Worm (Caenorhabditis elegans) whole organism, young adult: Measurements from ENCODE around the gene srx-114.

Source experiments
- B0019.2 ChIP-seq: fragments of 200-800 bp; sonication (Bioruptor generic); conservative IDR thresholded peaks from 2 replicates; pipeline ENCODE4 v1.3.6; 2022; ENCODE audit warnings: missing genetic modification reagents, missing genetic modification characterization, missing compliant biosample characterization
- B0336.3 ChIP-seq: fragments of 200-800 bp; sonication (Bioruptor generic); IDR thresholded peaks from 2 replicates; pipeline ENCODE4 v1.3.6; 2022; ENCODE audit warnings: missing genetic modification characterization, missing compliant biosample characterization
- C06A6.2 ChIP-seq: fragments of 200-800 bp; sonication (Bioruptor generic); conservative IDR thresholded peaks from 2 replicates; pipeline ENCODE4 v1.3.6; 2022; ENCODE audit warnings: missing genetic modification characterization, missing compliant biosample characterization
- D2030.7 ChIP-seq: fragments of 200-800 bp; sonication (Bioruptor generic); IDR thresholded peaks from 2 replicates; pipeline ENCODE4 v1.3.6; 2022; ENCODE audit warnings: missing genetic modification reagents, missing genetic modification characterization, missing compliant biosample characterization
- F55B11.4 ChIP-seq: sonication (generic microtip); optimal IDR thresholded peaks from 2 replicates; lab custom pipeline; 2016; ENCODE audit warnings: missing compliant biosample characterization, missing genetic modification characterization, borderline replicate concordance; ENCODE audit not compliant: insufficient read depth
- Y56A3A.18 ChIP-seq: fragments of 200-800 bp; sonication (Bioruptor generic); IDR thresholded peaks from 2 replicates; pipeline ENCODE4 v1.3.6; 2022; ENCODE audit warnings: missing genetic modification reagents, missing genetic modification characterization, missing compliant biosample characterization
- Y67H2A.10 ChIP-seq: fragments of 200-800 bp; sonication (Bioruptor generic); conservative IDR thresholded peaks from 2 replicates; pipeline ENCODE4 v1.3.6; 2022; ENCODE audit warnings: missing genetic modification reagents, missing genetic modification characterization, missing compliant biosample characterization
- ZK185.1 ChIP-seq: sonication (generic microtip); optimal IDR thresholded peaks from 2 replicates; lab custom pipeline; 2016; ENCODE audit warnings: mild to moderate bottlenecking, missing genetic modification characterization, missing compliant biosample characterization; ENCODE audit not compliant: poor library complexity, severe bottlenecking
- aptf-2 ChIP-seq: fragments of 200-800 bp; sonication (Bioruptor generic); conservative IDR thresholded peaks from 2 replicates; pipeline ENCODE4 v1.3.6; 2022; ENCODE audit warnings: missing genetic modification reagents, missing genetic modification characterization, missing compliant biosample characterization
- atf-7 ChIP-seq: sonication (generic microtip); optimal IDR thresholded peaks from 2 replicates; lab custom pipeline; 2017; ENCODE audit warnings: mild to moderate bottlenecking, missing genetic modification characterization, missing compliant biosample characterization
- athp-1 ChIP-seq: sonication (generic microtip); optimal IDR thresholded peaks from 2 replicates; lab custom pipeline; 2017; ENCODE audit warnings: mild to moderate bottlenecking, missing genetic modification characterization, missing compliant biosample characterization
- attf-3 ChIP-seq: fragments of 200-800 bp; sonication (Bioruptor generic); conservative IDR thresholded peaks from 2 replicates; pipeline ENCODE4 v1.3.6; 2022; ENCODE audit warnings: missing genetic modification reagents, missing genetic modification characterization, missing compliant biosample characterization
- attf-6 ChIP-seq: fragments of 200-800 bp; sonication (Bioruptor generic); IDR thresholded peaks from 2 replicates; pipeline ENCODE4 v1.3.6; 2022; ENCODE audit warnings: missing genetic modification reagents, missing genetic modification characterization, missing compliant biosample characterization
- bed-1 ChIP-seq: fragments of 200-800 bp; sonication (Bioruptor generic); IDR thresholded peaks from 2 replicates; pipeline ENCODE4 v1.3.6; 2022; ENCODE audit warnings: missing genetic modification reagents, missing genetic modification characterization, missing compliant biosample characterization
- ccch-3 ChIP-seq: fragments of 200-800 bp; sonication (Bioruptor generic); optimal IDR thresholded peaks from 2 replicates; lab custom pipeline; 2018; ENCODE audit warnings: mild to moderate bottlenecking, missing genetic modification characterization, missing compliant biosample characterization
- ceh-27 ChIP-seq: fragments of 200-800 bp; sonication (Bioruptor generic); optimal IDR thresholded peaks from 2 replicates; lab custom pipeline; 2018; ENCODE audit warnings: mild to moderate bottlenecking, missing genetic modification characterization, moderate library complexity, missing compliant biosample characterization
- ceh-40 ChIP-seq: fragments of 200-800 bp; sonication (Bioruptor generic); IDR thresholded peaks from 2 replicates; pipeline ENCODE4 v1.3.6; 2022; ENCODE audit warnings: missing genetic modification characterization, missing compliant biosample characterization
- ceh-79 ChIP-seq: sonication (generic microtip); optimal IDR thresholded peaks from 2 replicates; lab custom pipeline; 2017; ENCODE audit warnings: mild to moderate bottlenecking, missing genetic modification characterization, missing compliant biosample characterization
- chd-7 ChIP-seq: sonication (generic microtip); optimal IDR thresholded peaks from 2 replicates; lab custom pipeline; 2016; ENCODE audit warnings: mild to moderate bottlenecking, missing genetic modification characterization, moderate library complexity, missing compliant biosample characterization
- die-1 ChIP-seq: sonication (generic microtip); optimal IDR thresholded peaks from 2 replicates; lab custom pipeline; 2016; ENCODE audit warnings: missing genotype, mild to moderate bottlenecking, missing genetic modification characterization, missing compliant biosample characterization
- efl-1 ChIP-seq: fragments of 150-350 bp; optimal IDR thresholded peaks from 2 replicates; lab custom pipeline; 2014; ENCODE audit warnings: missing biosample characterization, missing genetic modification reagents, missing genetic modification characterization
- egl-44 ChIP-seq: fragments of 200-800 bp; sonication (Bioruptor generic); IDR thresholded peaks from 2 replicates; pipeline ENCODE4 v1.3.6; 2022; ENCODE audit warnings: missing genetic modification reagents, missing genetic modification characterization, missing compliant biosample characterization
- ets-4 ChIP-seq: fragments of 200-800 bp; sonication (Bioruptor generic); optimal IDR thresholded peaks from 2 replicates; lab custom pipeline; 2018; ENCODE audit warnings: mild to moderate bottlenecking, missing genetic modification characterization, missing compliant biosample characterization
- fkh-3 ChIP-seq: sonication (generic microtip); optimal IDR thresholded peaks from 2 replicates; lab custom pipeline; 2016; ENCODE audit warnings: mild to moderate bottlenecking, missing genetic modification characterization, missing compliant biosample characterization
- hmg-20 ChIP-seq: fragments of 200-800 bp; sonication (Bioruptor generic); IDR thresholded peaks from 2 replicates; pipeline ENCODE4 v1.3.6; 2022; ENCODE audit warnings: missing genetic modification reagents, missing genetic modification characterization, missing compliant biosample characterization
- hrde-1 ChIP-seq: sonication (generic microtip); optimal IDR thresholded peaks from 2 replicates; lab custom pipeline; 2016; ENCODE audit warnings: missing genetic modification characterization, mild to moderate bottlenecking, missing compliant biosample characterization, moderate library complexity, missing genotype, missing genetic modification reagents, borderline replicate concordance
- hsf-1 ChIP-seq: fragments of 200-800 bp; sonication (Bioruptor generic); IDR thresholded peaks from 2 replicates; pipeline ENCODE4 v1.3.6; 2022; ENCODE audit warnings: missing genetic modification reagents, missing genetic modification characterization, missing compliant biosample characterization
- let-607 ChIP-seq, 2 experiments: fragments of 200-800 bp in 1 of 2; sonication (Bioruptor generic) in 1 of 2; sonication (generic microtip) in 1 of 2; optimal IDR thresholded peaks; 2 replicates each; lab custom pipeline; 2016 to 2018; ENCODE audit warnings: mild to moderate bottlenecking in 2 of 2, missing compliant biosample characterization in 2 of 2, missing genetic modification characterization in 2 of 2, moderate library complexity in 2 of 2, missing genotype in 1 of 2
- lin-40 ChIP-seq: sonication (generic microtip); optimal IDR thresholded peaks from 2 replicates; lab custom pipeline; 2016; ENCODE audit warnings: missing genetic modification characterization, mild to moderate bottlenecking, missing compliant biosample characterization, missing genotype, missing genetic modification reagents
- lsy-27 ChIP-seq: sonication (generic microtip); optimal IDR thresholded peaks from 2 replicates; lab custom pipeline; 2017; ENCODE audit warnings: missing genetic modification characterization, mild to moderate bottlenecking, missing compliant biosample characterization, antibody characterized with exemption, missing genotype, borderline replicate concordance; ENCODE audit not compliant: insufficient read depth
- madf-6 ChIP-seq: fragments of 200-800 bp; sonication (Bioruptor generic); IDR thresholded peaks from 2 replicates; pipeline ENCODE4 v1.3.6; 2022; ENCODE audit warnings: missing genetic modification reagents, missing genetic modification characterization, missing compliant biosample characterization
- mes-4 ChIP-seq: sonication (generic microtip); optimal IDR thresholded peaks from 2 replicates; lab custom pipeline; 2016; ENCODE audit warnings: missing genotype, missing genetic modification characterization, missing compliant biosample characterization
- nfya-1 ChIP-seq: sonication (generic microtip); optimal IDR thresholded peaks from 2 replicates; lab custom pipeline; 2017; ENCODE audit warnings: antibody characterized with exemption, missing compliant biosample characterization, missing genetic modification characterization, borderline replicate concordance; ENCODE audit not compliant: insufficient read depth
- nhr-179 ChIP-seq: sonication (generic microtip); optimal IDR thresholded peaks from 2 replicates; lab custom pipeline; 2016; ENCODE audit warnings: mild to moderate bottlenecking, missing genetic modification characterization, missing compliant biosample characterization
- nhr-90 ChIP-seq: sonication (generic microtip); optimal IDR thresholded peaks from 2 replicates; lab custom pipeline; 2016; ENCODE audit warnings: missing genotype, mild to moderate bottlenecking, missing genetic modification characterization, missing compliant biosample characterization
- pbrm-1 ChIP-seq: fragments of 200-800 bp; sonication (Bioruptor generic); IDR thresholded peaks from 2 replicates; pipeline ENCODE4 v1.3.6; 2022; ENCODE audit warnings: missing genetic modification reagents, missing genetic modification characterization, missing compliant biosample characterization
- rcor-1 ChIP-seq: fragments of 200-800 bp; sonication (Bioruptor generic); IDR thresholded peaks from 2 replicates; pipeline ENCODE4 v1.3.6; 2022; ENCODE audit warnings: missing genetic modification reagents, missing genetic modification characterization, missing compliant biosample characterization
- sea-2 ChIP-seq: fragments of 200-800 bp; sonication (Bioruptor generic); IDR thresholded peaks from 2 replicates; pipeline ENCODE4 v1.3.6; 2022; ENCODE audit warnings: missing genetic modification characterization, missing compliant biosample characterization
- snpc-1.1 ChIP-seq: sonication (generic microtip); optimal IDR thresholded peaks from 2 replicates; lab custom pipeline; 2017; ENCODE audit warnings: missing genetic modification characterization, mild to moderate bottlenecking, missing compliant biosample characterization, antibody characterized with exemption, moderate library complexity, missing genotype, missing genetic modification reagents; ENCODE audit not compliant: insufficient read depth
- snpc-1.3 ChIP-seq: sonication (generic microtip); optimal IDR thresholded peaks from 2 replicates; lab custom pipeline; 2017; ENCODE audit warnings: missing genetic modification characterization, mild to moderate bottlenecking, missing compliant biosample characterization, antibody characterized with exemption, moderate library complexity, missing genotype, missing genetic modification reagents; ENCODE audit not compliant: insufficient read depth
- snpc-4 ChIP-seq, 5 experiments: fragments of 150-350 bp in 1 of 5; sonication (generic microtip) in 4 of 5; optimal IDR thresholded peaks; 2 replicates each; lab custom pipeline; 2014 to 2018; ENCODE audit warnings: missing genetic modification characterization in 5 of 5, missing biosample characterization in 3 of 5, antibody characterized with exemption in 2 of 5, mild to moderate bottlenecking in 2 of 5, missing compliant biosample characterization in 2 of 5, missing genotype in 2 of 5, moderate library complexity in 2 of 5, missing genetic modification reagents in 1 of 5
- unc-62 ChIP-seq: fragments of 150-350 bp; optimal IDR thresholded peaks from 2 replicates; lab custom pipeline; 2014; ENCODE audit warnings: missing biosample characterization, missing genetic modification reagents, missing genetic modification characterization
- zfh-2 ChIP-seq: fragments of 200-800 bp; sonication (Bioruptor generic); conservative IDR thresholded peaks from 2 replicates; pipeline ENCODE4 v1.3.6; 2022; ENCODE audit warnings: missing genetic modification reagents, missing genetic modification characterization, missing compliant biosample characterization
- ztf-22 ChIP-seq: fragments of 200-800 bp; sonication (Bioruptor generic); optimal IDR thresholded peaks from 2 replicates; lab custom pipeline; 2018; ENCODE audit warnings: mild to moderate bottlenecking, missing genetic modification characterization, moderate library complexity, missing compliant biosample characterization
- ztf-3 ChIP-seq: fragments of 200-800 bp; sonication (Bioruptor generic); optimal IDR thresholded peaks from 2 replicates; lab custom pipeline; 2018; ENCODE audit warnings: mild to moderate bottlenecking, missing genetic modification characterization, missing compliant biosample characterization

The srx-114 gene

ce11 chrII:5420947-5421614 lies 11.9 kb downstream of the srx-114 start, which contains the start of gene tofu-6 (continued):
- TF ChIP-seq hsf-1 (0 out of 2 replicates have a peak, but pooled peaks have one; percentile 35), pbrm-1 (0 out of 2 replicates have a peak, but pooled peaks have one; percentile 12), lsy-27 (tag; lab: Kevin White, UChicago) (no peak), ccch-3 (GFP tag; lab: Kevin White, UChicago) (no peak), aptf-2 (GFP tag; lab: Robert Waterston, UW) (no peak), Y67H2A.10 (no peak), atf-7 (tag; lab: Kevin White, UChicago) (no peak), hmg-20 (GFP tag; lab: Robert Waterston, UW) (no peak), let-607 (tag; optimal IDR thresholded peaks at IDR 0.05; lab: Kevin White, UChicago) (no peak), D2030.7 (GFP tag; lab: Robert Waterston, UW) (peak; percentile 87), egl-44 (GFP tag; lab: Robert Waterston, UW) (no peak), snpc-1.3 (tag; lab: Kevin White, UChicago) (peak; percentile 36), B0019.2 (GFP tag; lab: Robert Waterston, UW) (0 out of 2 replicates have a peak, but pooled peaks have one; percentile 59), ztf-22 (GFP tag; lab: Kevin White, UChicago) (no peak), ets-4 (GFP tag; lab: Kevin White, UChicago) (no peak), lin-40 (no peak), sea-2 (GFP tag; lab: Robert Waterston, UW) (no peak), nhr-90 (tag; lab: Kevin White, UChicago) (no peak), nhr-179 (no peak), C06A6.2 (GFP tag; lab: Robert Waterston, UW) (no peak), snpc-4 (GFP tag; optimal IDR thresholded peaks at IDR 0.05; lab: Kevin White, UChicago) (no peak), snpc-4 (tag; optimal IDR thresholded peaks at IDR 0.05; lab: Kevin White, UChicago) (peak in 1 of 4 experiments; percentile 5), efl-1 (peak; percentile 95), ZK185.1 (tag; lab: Kevin White, UChicago) (no peak), bed-1 (GFP tag; lab: Robert Waterston, UW) (no peak), B0336.3 (GFP tag; lab: Robert Waterston, UW) (0 out of 2 replicates have a peak, but pooled peaks have one; percentile 25), die-1 (no peak), nfya-1 (tag; lab: Kevin White, UChicago) (no peak), F55B11.4 (tag; lab: Kevin White, UChicago) (no peak), hrde-1 (no peak), zfh-2 (GFP tag; lab: Robert Waterston, UW) (no peak), rcor-1 (GFP tag; lab: Robert Waterston, UW) (no peak), Y56A3A.18 (GFP tag; lab: Robert Waterston, UW) (no peak), attf-3 (GFP tag; lab: Robert Waterston, UW) (0 out of 2 replicates have a peak, but pooled peaks have one; percentile 15), ceh-79 (no peak), madf-6 (GFP tag; lab: Robert Waterston, UW) (peak; percentile 98), snpc-1.1 (tag; lab: Kevin White, UChicago) (peak; percentile 24), unc-62 (GFP tag; lab: Kevin White, UChicago) (no peak), mes-4 (tag; lab: Kevin White, UChicago) (no peak), ceh-40 (GFP tag; lab: Robert Waterston, UW) (no peak), attf-6 (GFP tag; lab: Robert Waterston, UW) (no peak), ztf-3 (GFP tag; lab: Kevin White, UChicago) (no peak), athp-1 (no peak), fkh-3 (tag; lab: Kevin White, UChicago) (no peak), ceh-27 (GFP tag; lab: Kevin White, UChicago) (no peak), chd-7 (tag; lab: Kevin White, UChicago) (no peak)
